Worm (Caenorhabditis elegans) whole organism, L4/young adult: ENCODE data around the gene srz-1.

Experiments used
- dao-5 ChIP-seq: sonication (generic microtip); optimal IDR thresholded peaks from 2 replicates; lab custom pipeline; 2016; ENCODE audit warnings: missing genotype, missing genetic modification characterization, moderate library complexity, missing compliant biosample characterization
- him-1 ChIP-seq: sonication (generic microtip); optimal IDR thresholded peaks from 2 replicates; lab custom pipeline; 2016; ENCODE audit warnings: missing genotype, missing genetic modification reagents, missing genetic modification characterization, missing compliant biosample characterization

- TF ChIP-seq dao-5 (tag; lab: Kevin White, UChicago) (no peak), him-1 (tag; lab: Kevin White, UChicago) (no peak)
Measured at ce11 chrV:16640366-16640765, 35.3 kb upstream of the srz-1 start.
